Worm (Caenorhabditis elegans): ENCODE data around the gene M163.8.

Gene M163.8

DNA sequence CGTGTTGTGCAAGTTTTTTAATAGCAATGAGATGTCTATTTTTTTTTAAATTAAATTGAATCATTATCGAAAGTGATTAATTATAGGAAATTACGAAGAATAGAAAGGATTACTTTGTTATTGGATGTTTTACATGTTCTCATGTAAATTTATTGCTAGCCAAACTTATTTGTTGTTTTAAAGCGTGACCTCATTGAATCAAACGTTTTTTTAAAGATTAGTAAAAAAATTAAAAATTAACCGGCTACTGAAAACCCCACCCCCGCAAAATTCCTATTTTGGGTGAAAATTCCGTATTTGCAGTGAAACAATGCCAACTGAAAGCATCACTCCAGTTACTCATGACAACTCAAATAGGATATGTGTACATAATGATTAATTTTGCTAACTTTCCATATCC, at the start of gene M163.8:
M163.8 (plus strand) TSS at position 301 of the 400 bp plus-strand sequence.
- no peak for TF ChIP-seq unc-130 (GFP tag; optimal IDR thresholded peaks at IDR 0.05)
- no peak for TF ChIP-seq unc-39 (tag; optimal IDR thresholded peaks at IDR 0.05)
- no peak for TF ChIP-seq duxl-1 (tag; optimal IDR thresholded peaks at IDR 0.05; ENCODE audit: poor library complexity)
- TF ChIP-seq daf-12 (tag; optimal IDR thresholded peaks at IDR 0.05) = no peak
- TF ChIP-seq rbr-2 (tag; optimal IDR thresholded peaks at IDR 0.05) = no peak
- TF ChIP-seq mdt-29 (GFP tag; IDR thresholded peaks at IDR 0.05) = no peak
- no peak for TF ChIP-seq ztf-11 (tag; optimal IDR thresholded peaks at IDR 0.05)
- TF ChIP-seq dpl-1 (GFP tag; optimal IDR thresholded peaks at IDR 0.05) = no peak
- no peak for TF ChIP-seq nhr-25 (tag; optimal IDR thresholded peaks at IDR 0.05; ENCODE audit: borderline replicate concordance, insufficient read depth)
- no peak for TF ChIP-seq F10B5.3 (tag; optimal IDR thresholded peaks at IDR 0.05)

DNA sequence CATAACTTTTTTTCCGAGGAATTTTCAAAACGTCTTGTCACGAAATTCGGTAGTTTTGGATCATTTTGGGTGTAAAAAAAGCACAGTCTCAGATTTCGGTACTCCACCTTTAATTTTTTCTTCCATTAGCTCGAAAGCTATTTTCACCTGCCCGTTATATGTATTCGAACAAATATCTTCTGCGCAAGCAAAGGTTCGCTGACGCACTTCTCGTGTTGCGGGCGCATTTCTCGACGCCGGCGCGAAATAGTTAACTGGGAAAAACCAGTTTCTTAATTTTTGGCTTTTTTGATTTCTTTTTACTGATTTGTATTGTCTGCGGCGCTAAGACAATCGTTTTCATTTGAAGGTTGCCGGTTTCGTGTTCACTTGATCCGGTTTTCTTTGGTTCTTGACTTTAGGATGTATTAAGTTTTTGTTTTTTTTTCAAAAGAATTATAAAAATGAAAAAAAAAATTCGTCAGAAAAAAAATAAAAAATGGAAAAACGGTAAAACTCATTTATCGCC, 49.2 kb upstream of the M163.8 start:
- TF ChIP-seq aha-1 (tag) (peak; percentile 68), nhr-48 (tag; optimal IDR thresholded peaks at IDR 0.05) (no peak)

DNA sequence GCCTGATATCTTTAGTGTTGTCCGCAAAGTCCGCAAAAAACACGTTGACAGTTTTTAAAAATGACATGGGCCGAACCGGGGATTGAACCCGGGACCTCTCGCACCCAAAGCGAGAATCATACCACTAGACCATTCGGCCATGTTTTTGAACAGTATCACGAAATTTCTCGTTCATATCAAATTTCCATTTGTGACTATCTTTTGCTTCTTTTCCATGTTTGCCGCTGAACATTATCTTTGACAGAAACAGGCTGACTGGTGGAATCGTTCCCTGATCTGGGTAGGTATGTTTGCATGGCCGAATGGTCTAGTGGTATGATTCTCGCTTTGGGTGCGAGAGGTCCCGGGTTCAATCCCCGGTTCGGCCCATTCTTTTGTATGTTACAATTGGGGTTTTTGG, 47.1 kb upstream of the M163.8 start:
- peak; percentile 2 for TF ChIP-seq nhr-25 (tag; optimal IDR thresholded peaks at IDR 0.05; ENCODE audit: borderline replicate concordance, insufficient read depth)
- TF ChIP-seq duxl-1 (tag; optimal IDR thresholded peaks at IDR 0.05; ENCODE audit: poor library complexity) = peak; percentile 53
- TF ChIP-seq nhr-48 (tag; optimal IDR thresholded peaks at IDR 0.05) = peak; percentile 71
- TF ChIP-seq dmd-6 (GFP tag; IDR thresholded peaks at IDR 0.05) = peak; percentile 43
- peak; percentile 40 for TF ChIP-seq nhr-28 (tag; optimal IDR thresholded peaks at IDR 0.05)
- TF ChIP-seq gei-8 (GFP tag; optimal IDR thresholded peaks at IDR 0.05) = peak; percentile 45
- peak; percentile 43 for TF ChIP-seq zfp-2 (tag; optimal IDR thresholded peaks at IDR 0.05)
- peak; percentile 58 for TF ChIP-seq lim-7 (GFP tag; IDR thresholded peaks at IDR 0.05)
- peak; percentile 59; the same call in 1 of the 2 replicates for TF ChIP-seq php-3 (GFP tag; IDR thresholded peaks at IDR 0.05)
- TF ChIP-seq mxl-3 (GFP tag; optimal IDR thresholded peaks at IDR 0.05) = peak; percentile 44
- TF ChIP-seq ceh-20 (GFP tag; IDR thresholded peaks at IDR 0.05) = peak; percentile 18; the same call in 1 of the 2 replicates
- peak; percentile 65 for TF ChIP-seq hmg-1.1 (GFP tag; IDR thresholded peaks at IDR 0.05)
- TF ChIP-seq aha-1 (tag) = peak; percentile 84
- 0 out of 2 replicates have a peak, but pooled peaks have one; percentile 57 for TF ChIP-seq F26F4.8 (GFP tag; conservative IDR thresholded peaks at IDR 0.05)
- peak; percentile 49; the same call in 1 of the 2 replicates for TF ChIP-seq zfp-3 (GFP tag; conservative IDR thresholded peaks at IDR 0.05)
- peak; percentile 48 for TF ChIP-seq zip-2 (tag; optimal IDR thresholded peaks at IDR 0.05)
- TF ChIP-seq dmd-9 (GFP tag; IDR thresholded peaks at IDR 0.05) = peak; percentile 62; the same call in 1 of the 2 replicates
- TF ChIP-seq snpc-1.2 (GFP tag; IDR thresholded peaks at IDR 0.05) = peak; percentile 60
- peak; percentile 71 for TF ChIP-seq nhr-102 (tag; optimal IDR thresholded peaks at IDR 0.05)
- TF ChIP-seq rbr-2 (tag; optimal IDR thresholded peaks at IDR 0.05) = peak; percentile 7
- peak; percentile 21; the same call in 1 of the 2 replicates for TF ChIP-seq tra-1 (GFP tag; IDR thresholded peaks at IDR 0.05)
- peak; percentile 37 for TF ChIP-seq hlh-30 (tag; optimal IDR thresholded peaks at IDR 0.05; ENCODE audit: insufficient read depth)
- TF ChIP-seq D1046.2 (GFP tag; IDR thresholded peaks at IDR 0.05) = peak; percentile 75; the same call in 1 of the 2 replicates
- peak in 1 of 2 experiments; percentile 79 for TF ChIP-seq daf-16 (GFP tag; optimal IDR thresholded peaks at IDR 0.05)
- peak; percentile 66 for TF ChIP-seq daf-16 (tag; optimal IDR thresholded peaks at IDR 0.05)
- TF ChIP-seq ctbp-1 (GFP tag; IDR thresholded peaks at IDR 0.05) = 0 out of 2 replicates have a peak, but pooled peaks have one; percentile 46
- peak; percentile 65; the same call in 1 of the 2 replicates for TF ChIP-seq nhr-41 (GFP tag; IDR thresholded peaks at IDR 0.05)
- TF ChIP-seq spr-1 (tag; optimal IDR thresholded peaks at IDR 0.05) = peak; percentile 51
- peak; percentile 9 for TF ChIP-seq T20F7.1 (GFP tag; optimal IDR thresholded peaks at IDR 0.05)
- peak; percentile 48 for TF ChIP-seq lin-13 (GFP tag; optimal IDR thresholded peaks at IDR 0.05)
- TF ChIP-seq saeg-2 (GFP tag; IDR thresholded peaks at IDR 0.05) = 0 out of 2 replicates have a peak, but pooled peaks have one; percentile 49
- TF ChIP-seq nhr-42 (GFP tag; IDR thresholded peaks at IDR 0.05) = 0 out of 2 replicates have a peak, but pooled peaks have one; percentile 36
- TF ChIP-seq mdt-29 (GFP tag; IDR thresholded peaks at IDR 0.05) = 0 out of 2 replicates have a peak, but pooled peaks have one; percentile 71

Data from whole organism, L4 larva.